Worm (Caenorhabditis elegans): ENCODE data around the gene clec-50.
A peak's percentile ranks its signal among the peaks of the same experiment; 100 is the strongest.

The clec-50 gene

DNA sequence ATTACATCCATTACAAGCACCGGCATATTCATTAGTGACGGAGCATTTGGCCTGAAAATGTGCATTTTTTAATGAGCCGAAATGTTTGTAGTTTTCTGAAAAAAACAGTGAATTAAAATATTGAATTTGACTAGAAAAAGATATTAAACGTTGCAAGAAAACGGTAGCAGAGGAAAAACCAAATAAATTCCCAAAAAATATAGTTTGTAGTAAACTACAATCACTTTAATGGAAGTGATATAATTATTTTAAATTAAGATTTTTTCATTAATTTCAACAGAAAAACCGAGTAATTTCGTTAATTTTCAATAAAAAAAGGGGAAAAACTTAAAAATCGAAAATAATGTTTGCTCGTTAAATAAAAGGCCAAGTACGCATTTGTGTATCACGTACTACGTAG is 16.5 kb upstream of the clec-50 start, which contains the start of gene M162.15:
M162.15 (minus strand) TSS at position 101 of the 400 bp plus-strand sequence.
- TF ChIP-seq nhr-67 (tag; optimal IDR thresholded peaks at IDR 0.05), result no peak

DNA sequence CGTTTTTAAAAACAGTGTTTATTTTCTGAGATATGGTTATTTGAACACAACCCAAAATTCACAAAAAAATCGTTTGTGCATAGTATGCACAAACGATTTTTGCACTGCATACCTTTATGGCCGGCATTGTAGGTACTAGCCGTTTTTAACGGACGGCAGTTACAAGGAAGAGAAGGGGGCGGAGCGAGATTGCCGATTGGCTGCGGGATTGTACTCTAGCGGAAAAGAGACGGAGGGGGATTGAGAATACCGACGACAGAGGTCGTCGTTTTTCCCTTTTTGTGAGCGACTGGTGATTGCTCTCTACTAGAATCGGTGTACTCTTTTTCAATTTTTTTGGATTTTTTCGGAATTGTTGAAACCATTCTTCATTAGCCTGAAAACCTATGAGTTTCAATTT is 12.6 kb upstream of the clec-50 start:
- TF ChIP-seq fos-1 (tag; optimal IDR thresholded peaks at IDR 0.05), result no peak
- TF ChIP-seq sea-2 (GFP tag; optimal IDR thresholded peaks at IDR 0.05), result no peak
- no peak for TF ChIP-seq unc-62 (GFP tag; optimal IDR thresholded peaks at IDR 0.05)
- no peak for TF ChIP-seq daf-12 (tag; optimal IDR thresholded peaks at IDR 0.05)
- peak; percentile 62 for TF ChIP-seq nfya-1 (tag; optimal IDR thresholded peaks at IDR 0.05; ENCODE audit: insufficient read depth)
- no peak for TF ChIP-seq nhr-28 (tag; optimal IDR thresholded peaks at IDR 0.05)
- no peak for TF ChIP-seq hmg-11 (tag; optimal IDR thresholded peaks at IDR 0.05)

DNA sequence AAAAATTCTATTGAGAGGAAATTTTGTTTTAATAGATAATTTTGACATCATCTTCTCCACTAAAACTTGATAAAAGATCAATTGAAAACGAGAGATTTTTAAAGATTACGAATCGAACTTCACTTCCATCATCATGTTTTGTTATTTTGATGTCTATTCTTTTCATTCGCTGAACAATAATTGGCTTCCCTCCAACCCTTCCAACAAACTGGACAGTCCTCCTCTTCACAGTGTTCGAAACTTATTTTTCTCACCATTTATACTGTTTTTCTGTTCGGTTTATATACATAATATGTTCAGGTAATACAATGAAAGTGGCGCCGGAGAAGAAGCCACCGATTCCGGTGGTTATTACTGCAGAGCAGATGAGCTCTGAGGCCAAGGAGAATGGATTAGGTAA is 5.6 kb upstream of the clec-50 start, which contains the start of gene M162.5:
M162.5 (plus strand) TSS at position 301 of the 400 bp plus-strand sequence.
- no peak for TF ChIP-seq jun-1 (tag; optimal IDR thresholded peaks at IDR 0.05)
- TF ChIP-seq ztf-11 (tag; optimal IDR thresholded peaks at IDR 0.05), result no peak
- TF ChIP-seq nhr-25 (tag; optimal IDR thresholded peaks at IDR 0.05), result no peak
- TF ChIP-seq elt-1 (tag; optimal IDR thresholded peaks at IDR 0.05), result no peak
- no peak for TF ChIP-seq unc-62 (GFP tag; optimal IDR thresholded peaks at IDR 0.05)
- TF ChIP-seq nhr-43 (tag; optimal IDR thresholded peaks at IDR 0.05; ENCODE audit: poor library complexity, severe bottlenecking), result no peak
- TF ChIP-seq hmg-11 (tag; optimal IDR thresholded peaks at IDR 0.05), result no peak
- TF ChIP-seq ztf-4 (tag; optimal IDR thresholded peaks at IDR 0.05), result no peak
- TF ChIP-seq nhr-28 (tag; optimal IDR thresholded peaks at IDR 0.05), result no peak
- TF ChIP-seq egl-27 (tag; optimal IDR thresholded peaks at IDR 0.05), result no peak
- no peak for TF ChIP-seq nhr-11 (tag; optimal IDR thresholded peaks at IDR 0.05)

DNA sequence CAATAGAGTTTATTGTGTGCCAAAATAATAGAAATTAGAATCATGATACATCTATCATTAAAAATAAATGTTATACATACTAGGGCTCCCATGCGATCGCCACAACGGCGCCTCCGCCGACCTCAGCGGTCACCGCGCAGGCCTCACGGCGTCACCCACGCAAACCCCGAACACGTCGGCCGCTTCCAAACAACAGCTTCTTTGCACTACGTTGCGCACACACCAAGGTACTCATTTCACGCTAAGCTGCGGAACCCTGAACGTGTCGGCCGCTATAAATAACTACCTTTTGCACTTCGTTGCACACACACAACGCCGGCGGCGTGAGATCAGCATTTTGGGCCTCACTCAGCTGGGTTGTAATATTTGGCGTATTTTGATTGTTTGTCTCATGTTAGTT is 4.1 kb upstream of the clec-50 start:
- TF ChIP-seq egl-27 (tag; optimal IDR thresholded peaks at IDR 0.05) (no peak), ztf-11 (tag; optimal IDR thresholded peaks at IDR 0.05) (no peak), nhr-76 (tag; optimal IDR thresholded peaks at IDR 0.05) (no peak), ama-1 (optimal IDR thresholded peaks at IDR 0.05) (no peak), mdl-1 (tag; optimal IDR thresholded peaks at IDR 0.05) (no peak), lin-39 (tag; optimal IDR thresholded peaks at IDR 0.05) (no peak), nfya-1 (tag; optimal IDR thresholded peaks at IDR 0.05; ENCODE audit: insufficient read depth) (no peak), daf-12 (tag; optimal IDR thresholded peaks at IDR 0.05) (no peak), zag-1 (tag; optimal IDR thresholded peaks at IDR 0.05) (no peak), ztf-4 (tag; optimal IDR thresholded peaks at IDR 0.05) (no peak), skn-1 (tag; optimal IDR thresholded peaks at IDR 0.05) (no peak), jun-1 (tag; optimal IDR thresholded peaks at IDR 0.05) (no peak), nhr-25 (tag; optimal IDR thresholded peaks at IDR 0.05) (no peak), nhr-11 (tag; optimal IDR thresholded peaks at IDR 0.05) (no peak), unc-62 (GFP tag; optimal IDR thresholded peaks at IDR 0.05) (no peak)

DNA sequence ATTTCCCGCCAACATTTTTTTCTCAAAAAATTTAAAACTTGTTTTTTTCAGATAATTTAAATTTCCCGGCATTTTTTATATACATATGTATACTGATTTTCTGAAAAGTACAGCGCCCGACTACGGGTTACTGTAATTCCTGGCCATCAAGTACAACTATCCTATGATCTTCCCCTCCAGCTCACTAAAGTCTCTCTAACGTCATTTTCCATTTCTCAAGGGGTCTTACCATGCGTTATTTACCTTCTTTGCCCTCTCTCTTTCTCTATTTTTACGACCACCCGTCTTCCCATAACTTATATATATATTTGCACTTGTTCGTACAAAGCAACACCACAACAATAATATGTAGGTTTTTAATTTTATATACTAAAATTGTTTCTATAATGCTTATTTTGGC is 1.1 kb upstream of the clec-50 start, which contains the start of gene W04E12.9:
W04E12.9 (plus strand) TSS at position 301 of the 400 bp plus-strand sequence.
- TF ChIP-seq nhr-25 (tag; optimal IDR thresholded peaks at IDR 0.05) (no peak), nhr-28 (tag; optimal IDR thresholded peaks at IDR 0.05) (no peak), skn-1 (tag; optimal IDR thresholded peaks at IDR 0.05) (no peak), ama-1 (optimal IDR thresholded peaks at IDR 0.05) (no peak), pha-4 (tag; optimal IDR thresholded peaks at IDR 0.05) (no peak), elt-1 (tag; optimal IDR thresholded peaks at IDR 0.05) (no peak)

DNA sequence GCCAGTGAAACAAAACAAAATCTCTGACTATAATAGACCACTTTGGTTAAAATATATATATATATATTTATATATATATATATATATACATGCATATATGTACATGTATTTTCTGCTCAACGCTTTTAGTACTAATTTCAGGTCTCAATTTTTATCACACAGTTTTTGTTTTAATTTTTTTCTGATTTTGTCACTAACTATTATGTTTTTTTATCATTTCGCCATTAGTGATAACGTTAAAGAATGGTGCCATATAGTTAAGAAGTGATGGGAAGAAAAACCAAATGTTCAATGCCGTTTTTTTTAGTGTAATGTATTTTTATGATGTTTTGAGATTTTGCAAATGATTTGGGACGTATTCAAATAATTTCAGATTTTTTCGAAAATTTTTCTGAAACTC is 837 bp downstream of the clec-50 start:
- TF ChIP-seq elt-2 (tag; optimal IDR thresholded peaks at IDR 0.05) (peak; percentile 60), nhr-23 (tag; optimal IDR thresholded peaks at IDR 0.05) (no peak)

DNA sequence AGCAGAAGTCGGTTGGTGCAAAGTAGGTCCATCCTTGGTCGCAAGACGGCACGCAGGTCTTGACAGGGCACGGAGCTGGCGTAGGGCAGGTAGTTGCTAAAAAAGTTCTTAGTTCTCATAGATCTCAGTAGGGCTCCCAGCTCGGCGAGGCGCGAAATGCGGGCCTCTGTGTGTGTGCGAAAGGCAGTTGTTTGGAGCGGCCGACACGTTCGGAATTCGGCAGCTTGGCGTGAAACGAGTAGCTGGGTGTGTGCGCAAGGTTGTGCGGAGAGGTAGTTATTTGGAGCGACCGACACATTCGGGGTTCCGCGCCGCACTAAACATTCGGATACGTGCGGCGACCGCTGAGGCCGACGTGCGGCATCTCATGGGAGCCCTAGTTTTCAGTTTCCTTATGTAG is 2.3 kb downstream of the clec-50 start:
- TF ChIP-seq hmg-11 (tag; optimal IDR thresholded peaks at IDR 0.05) (no peak), nhr-23 (tag; optimal IDR thresholded peaks at IDR 0.05) (no peak), lin-15B (tag; optimal IDR thresholded peaks at IDR 0.05) (no peak), jun-1 (tag; optimal IDR thresholded peaks at IDR 0.05) (no peak), egl-5 (tag; optimal IDR thresholded peaks at IDR 0.05) (no peak), ztf-11 (tag; optimal IDR thresholded peaks at IDR 0.05) (no peak), ceh-9 (tag; optimal IDR thresholded peaks at IDR 0.05) (no peak), fkh-10 (GFP tag; optimal IDR thresholded peaks at IDR 0.05) (no peak), elt-2 (tag; optimal IDR thresholded peaks at IDR 0.05) (no peak), mml-1 (tag; optimal IDR thresholded peaks at IDR 0.05) (no peak), lsy-12 (tag; optimal IDR thresholded peaks at IDR 0.05) (no peak), ZK546.5 (tag; optimal IDR thresholded peaks at IDR 0.05) (no peak), nhr-67 (tag; optimal IDR thresholded peaks at IDR 0.05) (no peak), eor-1 (tag; optimal IDR thresholded peaks at IDR 0.05) (no peak), unc-39 (tag; optimal IDR thresholded peaks at IDR 0.05) (no peak), mdl-1 (tag; optimal IDR thresholded peaks at IDR 0.05) (no peak)
